Worm (Caenorhabditis elegans): ENCODE results near the gene C55A1.11.
"Not testable (repeated sequence)": the region's sequence is repeated elsewhere in the genome, so short reads cannot be mapped to it uniquely, and the experiment has no call there.

DNA sequence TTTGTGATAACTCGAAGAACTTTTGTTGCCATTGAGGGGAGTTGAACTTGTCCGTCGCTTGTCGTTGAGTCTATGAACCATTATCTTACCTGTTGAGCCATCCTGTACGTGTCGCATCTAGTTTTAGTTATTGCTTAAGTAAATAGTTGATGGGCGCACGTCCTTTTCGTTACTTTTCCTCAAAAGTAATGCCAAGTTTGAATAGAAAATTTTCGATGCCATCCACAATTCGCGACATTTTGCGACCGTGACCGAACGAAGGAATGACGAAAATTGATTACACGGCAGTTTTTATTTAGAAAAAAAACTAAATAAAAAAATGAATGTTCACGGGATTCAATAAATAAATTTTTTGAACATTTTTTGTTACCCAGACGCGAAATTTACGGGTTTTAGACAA, 42.5 kb downstream of the C55A1.11 start, which contains the start of gene F53E4.1:
- TF ChIP-seq snpc-4 (GFP tag; optimal IDR thresholded peaks at IDR 0.05); snpc-4 (tag; optimal IDR thresholded peaks at IDR 0.05); hlh-26 (GFP tag; conservative IDR thresholded peaks at IDR 0.05); sptf-2 (GFP tag; optimal IDR thresholded peaks at IDR 0.05); hsf-1 (GFP tag; IDR thresholded peaks at IDR 0.05): not testable (repeated sequence)
